Worm (Caenorhabditis elegans) whole organism, mixed stage, embryonic: ENCODE results near the gene cest-26.

Source experiments
- M03D4.4 ChIP-seq: sonication (generic microtip); optimal IDR thresholded peaks from 2 replicates; lab custom pipeline; 2017; ENCODE audit warnings: mild to moderate bottlenecking, missing genetic modification characterization, missing compliant biosample characterization
- bed-3 ChIP-seq: fragments of 200-800 bp; sonication (Bioruptor generic); optimal IDR thresholded peaks from 3 replicates; lab custom pipeline; 2018; ENCODE audit warnings: mild to moderate bottlenecking, missing genetic modification characterization, moderate library complexity, missing compliant biosample characterization
- blmp-1 ChIP-seq: fragments of 150-350 bp; optimal IDR thresholded peaks from 2 replicates; lab custom pipeline; 2014; ENCODE audit warnings: missing biosample characterization, missing genetic modification characterization
- ceh-43 ChIP-seq: fragments of 200-800 bp; sonication (Bioruptor generic); optimal IDR thresholded peaks from 2 replicates; lab custom pipeline; 2018; ENCODE audit warnings: mild to moderate bottlenecking, missing genetic modification characterization, moderate library complexity, missing compliant biosample characterization
- ceh-83 ChIP-seq: fragments of 200-800 bp; sonication (Bioruptor generic); optimal IDR thresholded peaks from 2 replicates; lab custom pipeline; 2018; ENCODE audit warnings: mild to moderate bottlenecking, missing genetic modification characterization, missing compliant biosample characterization
- ces-1 ChIP-seq: fragments of 150-350 bp; optimal IDR thresholded peaks from 2 replicates; lab custom pipeline; 2014; ENCODE audit warnings: missing biosample characterization, missing genetic modification reagents, missing genetic modification characterization
- cnd-1 ChIP-seq: fragments of 200-800 bp; sonication (Bioruptor generic); optimal IDR thresholded peaks from 2 replicates; lab custom pipeline; 2018; ENCODE audit warnings: mild to moderate bottlenecking, missing genetic modification characterization, missing compliant biosample characterization
- drap-1 ChIP-seq: fragments of 200-800 bp; sonication (Bioruptor generic); optimal IDR thresholded peaks from 3 replicates; lab custom pipeline; 2018; ENCODE audit warnings: mild to moderate bottlenecking, missing genetic modification characterization, missing compliant biosample characterization
- elt-1 ChIP-seq: sonication (generic microtip); optimal IDR thresholded peaks from 2 replicates; lab custom pipeline; 2017; ENCODE audit warnings: missing genetic modification characterization, mild to moderate bottlenecking, missing compliant biosample characterization, antibody characterized with exemption, moderate library complexity, borderline replicate concordance; ENCODE audit not compliant: insufficient read depth
- elt-3 ChIP-seq: fragments of 150-350 bp; optimal IDR thresholded peaks from 2 replicates; lab custom pipeline; 2014; ENCODE audit warnings: missing biosample characterization, missing genetic modification characterization
- flh-1 ChIP-seq: fragments of 200-800 bp; sonication (Bioruptor generic); optimal IDR thresholded peaks from 2 replicates; lab custom pipeline; 2018; ENCODE audit warnings: mild to moderate bottlenecking, missing genetic modification characterization, moderate library complexity, missing compliant biosample characterization
- ham-2 ChIP-seq: fragments of 200-800 bp; sonication (Bioruptor generic); optimal IDR thresholded peaks from 2 replicates; lab custom pipeline; 2018; ENCODE audit warnings: mild to moderate bottlenecking, missing genetic modification characterization, missing compliant biosample characterization
- hlh-1 ChIP-seq: fragments of 150-350 bp; optimal IDR thresholded peaks from 2 replicates; lab custom pipeline; 2014; ENCODE audit warnings: missing biosample characterization, missing genetic modification reagents, missing genetic modification characterization
- lin-32 ChIP-seq: fragments of 200-800 bp; sonication (Bioruptor generic); optimal IDR thresholded peaks from 2 replicates; lab custom pipeline; 2018; ENCODE audit warnings: mild to moderate bottlenecking, missing genetic modification characterization, missing compliant biosample characterization
- lsy-2 ChIP-seq: fragments of 150-350 bp; optimal IDR thresholded peaks from 2 replicates; lab custom pipeline; 2014; ENCODE audit warnings: missing biosample characterization, missing genetic modification characterization
- mab-5 ChIP-seq: fragments of 150-350 bp; optimal IDR thresholded peaks from 2 replicates; lab custom pipeline; 2014; ENCODE audit warnings: missing biosample characterization, missing genetic modification characterization
- mep-1 ChIP-seq: fragments of 150-350 bp; optimal IDR thresholded peaks from 2 replicates; lab custom pipeline; 2017; ENCODE audit warnings: missing biosample characterization, missing genetic modification reagents, missing genetic modification characterization, inconsistent platforms
- nhr-12 ChIP-seq: fragments of 150-350 bp; optimal IDR thresholded peaks from 2 replicates; lab custom pipeline; 2014; ENCODE audit warnings: missing biosample characterization, missing genetic modification characterization
- nhr-2 ChIP-seq: fragments of 150-350 bp; optimal IDR thresholded peaks from 2 replicates; lab custom pipeline; 2014; ENCODE audit warnings: missing biosample characterization, missing genetic modification characterization
- nhr-28 ChIP-seq: fragments of 150-350 bp; optimal IDR thresholded peaks from 2 replicates; lab custom pipeline; 2014; ENCODE audit warnings: missing biosample characterization, missing genetic modification characterization
- nhr-76 ChIP-seq: sonication (generic microtip); optimal IDR thresholded peaks from 2 replicates; lab custom pipeline; 2017; ENCODE audit warnings: missing biosample characterization, missing genetic modification characterization
- pha-4 ChIP-seq: fragments of 150-350 bp; optimal IDR thresholded peaks from 2 replicates; lab custom pipeline; 2018; ENCODE audit warnings: missing biosample characterization, missing genetic modification reagents, missing genetic modification characterization
- snpc-4 ChIP-seq: fragments of 150-350 bp; optimal IDR thresholded peaks from 2 replicates; lab custom pipeline; 2014; ENCODE audit warnings: missing biosample characterization, missing genetic modification characterization
- unc-120 ChIP-seq: sonication (generic microtip); optimal IDR thresholded peaks from 2 replicates; lab custom pipeline; 2017; ENCODE audit warnings: missing genetic modification characterization, missing compliant biosample characterization; ENCODE audit not compliant: poor library complexity, severe bottlenecking
- unc-39 ChIP-seq: fragments of 150-350 bp; optimal IDR thresholded peaks from 2 replicates; lab custom pipeline; 2014; ENCODE audit warnings: missing biosample characterization, missing genetic modification characterization
- unc-62 ChIP-seq: fragments of 150-350 bp; optimal IDR thresholded peaks from 2 replicates; lab custom pipeline; 2014; ENCODE audit warnings: missing biosample characterization, missing genetic modification reagents, missing genetic modification characterization
- zip-8 ChIP-seq: fragments of 150-350 bp; optimal IDR thresholded peaks from 2 replicates; lab custom pipeline; 2014; ENCODE audit warnings: missing biosample characterization, missing genetic modification characterization
- ztf-11 ChIP-seq: fragments of 150-350 bp; optimal IDR thresholded peaks from 2 replicates; lab custom pipeline; 2014; ENCODE audit warnings: missing biosample characterization, missing genetic modification characterization

The cest-26 gene

DNA sequence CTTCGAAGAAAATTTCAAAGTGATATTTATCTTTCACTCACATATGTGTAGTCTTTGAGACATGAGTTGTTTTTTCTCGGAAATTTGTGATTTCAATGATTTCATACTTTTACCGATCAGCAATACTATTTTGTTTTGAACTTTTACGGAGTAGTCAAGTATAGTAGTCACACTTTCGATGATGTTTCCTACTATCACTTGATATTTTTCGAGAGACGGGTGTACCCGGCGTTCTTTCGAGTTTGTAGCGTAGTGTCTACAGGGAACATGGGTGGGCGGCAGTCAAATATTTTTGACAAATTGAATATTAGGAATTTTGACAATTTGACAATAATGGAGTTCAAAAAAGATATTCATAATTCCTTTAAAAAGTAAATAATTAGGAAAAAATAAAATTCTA lies 1.4 kb upstream of the cest-26 start:
- TF ChIP-seq elt-3 (tag; lab: Kevin White, UChicago) (no peak), flh-1 (GFP tag; lab: Kevin White, UChicago) (no peak), elt-1 (tag; lab: Kevin White, UChicago) (no peak), mab-5 (no peak), ceh-83 (GFP tag; lab: Kevin White, UChicago) (no peak), nhr-12 (tag; lab: Kevin White, UChicago) (no peak), unc-62 (GFP tag; lab: Kevin White, UChicago) (no peak), snpc-4 (tag; lab: Kevin White, UChicago) (no peak), unc-120 (tag; lab: Kevin White, UChicago) (no peak), M03D4.4 (tag; lab: Kevin White, UChicago) (no peak), lin-32 (GFP tag; lab: Kevin White, UChicago) (no peak), ham-2 (no peak), nhr-2 (tag; lab: Kevin White, UChicago) (no peak), unc-39 (tag; lab: Kevin White, UChicago) (no peak)

DNA sequence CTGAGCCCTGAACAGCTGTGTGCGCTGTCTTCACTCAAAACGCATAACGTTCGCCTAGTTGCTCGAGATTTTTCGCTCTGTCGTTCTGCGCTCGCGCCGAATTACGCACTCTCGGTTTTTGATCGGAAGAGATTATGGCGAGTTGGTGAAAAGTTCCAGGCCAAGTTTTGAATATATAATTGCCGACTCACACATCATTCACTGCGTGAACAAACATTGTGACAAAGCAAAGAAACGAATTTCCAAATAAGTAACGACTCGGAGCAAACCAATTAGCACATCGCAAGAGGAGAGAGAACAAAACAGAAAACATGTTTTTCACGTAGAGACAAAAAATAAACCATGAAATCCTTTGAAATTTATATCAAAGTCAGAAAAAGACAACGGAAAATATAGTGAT lies 2.1 kb downstream of the cest-26 start:
- TF ChIP-seq cnd-1 (tag; lab: Kevin White, UChicago) (no peak), drap-1 (GFP tag; lab: Kevin White, UChicago) (no peak), hlh-1 (peak; percentile 81)

DNA sequence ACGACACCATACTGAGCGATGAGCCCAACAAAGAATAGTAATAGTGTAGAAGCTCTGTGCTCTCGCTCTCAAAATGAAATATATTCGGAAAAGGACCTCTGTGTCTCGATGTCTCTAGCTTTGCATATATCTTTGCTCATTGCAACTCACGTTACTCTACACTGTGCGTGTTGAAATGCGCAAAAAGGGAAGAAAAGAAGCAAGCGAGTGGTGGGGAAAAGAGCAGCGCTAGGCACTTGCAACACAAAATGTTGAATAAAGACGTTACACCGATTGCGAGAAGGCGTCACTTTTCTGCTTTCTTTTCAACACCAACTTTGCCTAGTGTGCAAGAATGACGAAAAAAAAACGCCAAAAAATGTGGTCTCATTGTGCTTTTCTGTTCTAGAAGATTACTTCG lies 2.9 kb downstream of the cest-26 start:
- TF ChIP-seq ces-1 (GFP tag; lab: Kevin White, UChicago) (peak; percentile 81), bed-3 (GFP tag; lab: Kevin White, UChicago) (no peak), unc-120 (tag; lab: Kevin White, UChicago) (no peak)

DNA sequence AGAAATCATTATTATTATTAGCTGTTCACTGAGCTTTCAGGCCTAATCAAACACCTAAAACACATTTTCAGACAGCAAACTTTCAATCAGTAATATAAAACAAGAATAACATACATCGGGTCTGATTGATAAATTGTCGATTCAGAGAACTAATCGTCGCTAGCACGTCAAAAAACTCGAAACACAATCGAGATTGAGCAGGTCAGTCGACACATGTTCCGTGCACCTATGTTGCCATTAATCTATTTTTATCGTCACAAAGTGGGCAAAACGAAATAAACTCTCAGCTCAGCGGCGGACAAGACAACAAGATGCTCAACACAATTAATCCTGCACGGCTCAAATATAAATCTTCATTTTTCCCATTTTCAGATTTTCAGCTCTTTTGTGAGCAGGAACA lies 8.1 kb downstream of the cest-26 start:
- TF ChIP-seq ztf-11 (tag; lab: Kevin White, UChicago), result no peak
- TF ChIP-seq mep-1 (tag; lab: Kevin White, UChicago), result no peak
- TF ChIP-seq ceh-83 (GFP tag; lab: Kevin White, UChicago), result no peak
- no peak for TF ChIP-seq pha-4 (tag; lab: Kevin White, UChicago)
- TF ChIP-seq hlh-1, result peak; percentile 62
- no peak for TF ChIP-seq nhr-28 (tag; lab: Kevin White, UChicago)

DNA sequence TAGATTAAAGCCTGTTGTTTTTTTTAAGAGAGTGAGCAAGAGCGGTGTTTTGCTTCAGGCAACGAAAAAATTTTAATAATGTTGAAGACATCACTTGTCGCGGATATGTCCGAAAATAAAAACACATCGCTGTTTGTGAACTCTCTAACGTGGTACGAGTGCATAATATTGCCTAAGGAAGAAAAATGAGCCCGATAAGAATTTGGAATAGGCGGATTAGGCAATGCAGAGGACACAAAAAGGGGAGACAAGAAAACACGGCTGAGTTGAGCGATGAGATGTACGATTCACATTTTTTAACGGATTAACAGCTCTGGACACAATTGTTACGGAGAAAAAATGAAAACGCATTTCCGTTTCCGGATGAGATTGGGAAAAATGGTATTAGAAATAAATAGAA lies 10.1 kb downstream of the cest-26 start:
- no peak for TF ChIP-seq unc-39 (tag; lab: Kevin White, UChicago)
- no peak for TF ChIP-seq zip-8 (tag; lab: Kevin White, UChicago)
- no peak for TF ChIP-seq nhr-2 (tag; lab: Kevin White, UChicago)
- no peak for TF ChIP-seq ces-1 (GFP tag; lab: Kevin White, UChicago)
- no peak for TF ChIP-seq ztf-11 (tag; lab: Kevin White, UChicago)
- TF ChIP-seq hlh-1, result no peak
- no peak for TF ChIP-seq ceh-43 (GFP tag; lab: Kevin White, UChicago)
- TF ChIP-seq unc-120 (tag; lab: Kevin White, UChicago), result no peak
- TF ChIP-seq elt-1 (tag; lab: Kevin White, UChicago), result no peak
- TF ChIP-seq blmp-1 (tag; lab: Kevin White, UChicago), result no peak
- TF ChIP-seq pha-4 (tag; lab: Kevin White, UChicago), result no peak
- no peak for TF ChIP-seq ham-2
- TF ChIP-seq mab-5, result no peak
- TF ChIP-seq nhr-76 (tag; lab: Kevin White, UChicago), result no peak
- TF ChIP-seq lsy-2 (tag; lab: Kevin White, UChicago), result no peak
- no peak for TF ChIP-seq unc-62 (GFP tag; lab: Kevin White, UChicago)
- TF ChIP-seq, all 35 proteins: peak for 0

DNA sequence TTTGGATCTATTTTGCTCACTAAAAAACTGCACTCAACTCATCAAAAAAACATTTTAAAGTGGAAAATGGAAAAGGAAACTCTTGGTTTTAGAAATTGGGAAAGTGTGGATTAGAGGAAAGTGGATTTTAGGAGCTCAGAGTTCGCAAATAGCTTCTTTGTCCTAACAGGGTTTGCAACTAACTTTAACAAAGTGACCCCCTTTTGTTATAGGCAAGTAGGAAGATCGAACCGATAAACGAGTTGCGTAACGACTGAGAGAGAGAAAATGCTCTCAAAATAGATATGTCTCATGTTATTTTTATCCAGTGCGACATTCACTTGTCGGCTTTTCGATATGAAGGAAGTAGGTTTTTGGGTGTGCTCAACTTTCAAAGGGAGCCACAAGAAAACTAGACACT lies 11.0 kb downstream of the cest-26 start:
- TF ChIP-seq snpc-4 (tag; lab: Kevin White, UChicago), result no peak
- TF ChIP-seq ces-1 (GFP tag; lab: Kevin White, UChicago), result peak; percentile 87
- TF ChIP-seq nhr-28 (tag; lab: Kevin White, UChicago), result no peak
